Worm (Caenorhabditis elegans) whole organism, L1 larva: Measurements from ENCODE around the gene C02E7.6.

Experiments
- F16B12.6 ChIP-seq: fragments of 150-350 bp; optimal IDR thresholded peaks from 2 replicates; lab custom pipeline; 2014; ENCODE audit warnings: missing biosample characterization, missing genetic modification characterization
- aly-2 ChIP-seq: fragments of 150-350 bp; optimal IDR thresholded peaks from 2 replicates; lab custom pipeline; 2014; ENCODE audit warnings: missing biosample characterization, missing genetic modification characterization
- ama-1 ChIP-seq: fragments of 150-350 bp; optimal IDR thresholded peaks from 2 replicates; lab custom pipeline; 2014
- elt-2 ChIP-seq: sonication (generic microtip); optimal IDR thresholded peaks from 2 replicates; lab custom pipeline; 2016; ENCODE audit warnings: missing genetic modification characterization, mild to moderate bottlenecking, inconsistent platforms, missing compliant biosample characterization, missing genetic modification reagents
- fkh-10 ChIP-seq: sonication (generic microtip); optimal IDR thresholded peaks from 2 replicates; lab custom pipeline; 2017; ENCODE audit warnings: missing biosample characterization, missing genetic modification reagents, missing genetic modification characterization
- hlh-4 ChIP-seq: sonication (generic microtip); optimal IDR thresholded peaks from 2 replicates; lab custom pipeline; 2016; ENCODE audit warnings: mild to moderate bottlenecking, missing genetic modification characterization, missing compliant biosample characterization
- mdl-1 ChIP-seq, 2 experiments: fragments of 150-350 bp; optimal IDR thresholded peaks; 2 replicates each; lab custom pipeline; 2014 to 2017; ENCODE audit warnings: missing biosample characterization in 2 of 2, missing genetic modification characterization in 2 of 2, inconsistent platforms in 1 of 2
- mep-1 ChIP-seq: fragments of 150-350 bp; optimal IDR thresholded peaks from 2 replicates; lab custom pipeline; 2014; ENCODE audit warnings: missing biosample characterization, missing genetic modification characterization
- nhr-47 ChIP-seq: sonication (generic microtip); optimal IDR thresholded peaks from 2 replicates; lab custom pipeline; 2016; ENCODE audit warnings: mild to moderate bottlenecking, missing genetic modification characterization, moderate library complexity, missing compliant biosample characterization
- nhr-77 ChIP-seq: fragments of 150-350 bp; optimal IDR thresholded peaks from 2 replicates; lab custom pipeline; 2014; ENCODE audit warnings: missing biosample characterization, missing genetic modification characterization
- nhr-84 ChIP-seq: sonication (generic microtip); optimal IDR thresholded peaks from 2 replicates; lab custom pipeline; 2017; ENCODE audit warnings: missing biosample characterization, missing genetic modification characterization

- TF ChIP-seq elt-2 (tag; lab: Kevin White, UChicago), result no peak
- no peak for TF ChIP-seq hlh-4 (tag; lab: Kevin White, UChicago)
- TF ChIP-seq fkh-10, result no peak
- TF ChIP-seq nhr-47, result no peak
- no peak for TF ChIP-seq ama-1 (lab: Kevin White, UChicago)
- no peak for TF ChIP-seq aly-2 (tag; lab: Kevin White, UChicago)
- TF ChIP-seq mdl-1 (tag; optimal IDR thresholded peaks at IDR 0.05; lab: Kevin White, UChicago), result no peak
- no peak for TF ChIP-seq nhr-84 (tag; lab: Kevin White, UChicago)
- TF ChIP-seq F16B12.6 (tag; lab: Kevin White, UChicago), result no peak
- peak; percentile 22 for TF ChIP-seq nhr-77
- TF ChIP-seq mep-1 (tag; lab: Kevin White, UChicago), result no peak
These were observed 23.3 kb upstream of the C02E7.6 start, which contains the start of gene ugt-9 for ce11 chrV:4895744-4896143.
